Worm (Caenorhabditis elegans) whole organism, L4 larva: ENCODE measurements around the gene srg-38.

Source experiments
- ceh-32 ChIP-seq: sonication (generic microtip); optimal IDR thresholded peaks from 2 replicates; lab custom pipeline; 2016; ENCODE audit warnings: mild to moderate bottlenecking, missing genetic modification characterization, missing compliant biosample characterization; ENCODE audit not compliant: poor library complexity
- dve-1 ChIP-seq: sonication (generic microtip); optimal IDR thresholded peaks from 2 replicates; lab custom pipeline; 2017; ENCODE audit warnings: antibody characterized with exemption, mild to moderate bottlenecking, missing genetic modification characterization, missing compliant biosample characterization; ENCODE audit not compliant: insufficient read depth
- lin-39 ChIP-seq: fragments of 150-350 bp; optimal IDR thresholded peaks from 2 replicates; lab custom pipeline; 2014; ENCODE audit warnings: missing biosample characterization, missing genetic modification reagents, missing genetic modification characterization
- nhr-25 ChIP-seq: sonication (generic microtip); optimal IDR thresholded peaks from 2 replicates; lab custom pipeline; 2017; ENCODE audit warnings: missing genetic modification characterization, mild to moderate bottlenecking, missing compliant biosample characterization, antibody characterized with exemption, moderate library complexity, borderline replicate concordance; ENCODE audit not compliant: insufficient read depth
- rbr-2 ChIP-seq: sonication (generic microtip); optimal IDR thresholded peaks from 2 replicates; lab custom pipeline; 2016; ENCODE audit warnings: missing genotype, missing genetic modification characterization, missing compliant biosample characterization

DNA sequence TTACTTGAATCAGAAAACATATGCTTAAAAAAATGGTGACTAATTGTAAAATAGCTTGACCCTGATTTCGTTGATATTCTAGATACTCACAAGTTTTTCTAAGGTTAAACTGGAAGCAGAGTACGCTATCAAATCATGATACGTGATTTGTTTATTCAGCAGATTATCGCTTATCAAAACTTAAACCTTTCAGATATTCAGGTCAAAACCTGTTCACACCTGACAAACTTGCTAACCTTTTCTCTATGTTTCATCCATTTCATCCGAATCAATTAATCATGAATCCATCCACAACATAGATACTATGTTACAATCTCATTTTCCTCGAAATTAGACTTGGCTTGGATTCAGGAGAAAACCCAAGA is 7.7 kb downstream of the srg-38 start:
- TF ChIP-seq dve-1 (no peak), nhr-25 (tag; lab: Kevin White, UChicago) (peak; percentile 62), rbr-2 (tag; lab: Kevin White, UChicago) (no peak), lin-39 (no peak), ceh-32 (tag; lab: Kevin White, UChicago) (no peak)
